Fruit fly (Drosophila melanogaster) S2 (cell line): ENCODE data around the gene CG4297.

Experiments
- CG8478 ChIP-seq: fragments of >200 bp; optimal IDR thresholded peaks from 2 replicates; lab custom pipeline; 2018
- CTCF ChIP-seq, 2 experiments: fragments of >200 bp; optimal IDR thresholded peaks; 2 replicates each; lab custom pipeline; 2018

- TF ChIP-seq CG8478 (lab: Kevin White, UChicago) = no peak
- peak in 1 of 2 experiments; percentile 24 for TF ChIP-seq CTCF (optimal IDR thresholded peaks at IDR 0.05; lab: Kevin White, UChicago)
Observed at dm6 chr2L:430820-431628, 41.0 kb downstream of the CG4297 start, which contains the start of gene ex.
